Worm (Caenorhabditis elegans): Measurements from ENCODE around the gene pfk-1.2.

ce11 chrV:9526470-9526869 is 5.1 kb upstream of the pfk-1.2 start, which contains the start of gene C50F4.1:
- TF ChIP-seq nhr-77 (tag; optimal IDR thresholded peaks at IDR 0.05) (no peak), ama-1 (optimal IDR thresholded peaks at IDR 0.05) (no peak), fos-1 (tag; optimal IDR thresholded peaks at IDR 0.05) (no peak), lin-15B (tag; optimal IDR thresholded peaks at IDR 0.05) (no peak), lin-39 (tag; optimal IDR thresholded peaks at IDR 0.05) (no peak), unc-39 (tag; optimal IDR thresholded peaks at IDR 0.05) (no peak), pha-4 (tag; optimal IDR thresholded peaks at IDR 0.05) (no peak), mdl-1 (tag; optimal IDR thresholded peaks at IDR 0.05) (no peak), ztf-11 (tag; optimal IDR thresholded peaks at IDR 0.05) (no peak), nhr-28 (tag; optimal IDR thresholded peaks at IDR 0.05) (no peak)
